Worm (Caenorhabditis elegans): ENCODE results near the gene sra-38.

sra-38 gene

DNA sequence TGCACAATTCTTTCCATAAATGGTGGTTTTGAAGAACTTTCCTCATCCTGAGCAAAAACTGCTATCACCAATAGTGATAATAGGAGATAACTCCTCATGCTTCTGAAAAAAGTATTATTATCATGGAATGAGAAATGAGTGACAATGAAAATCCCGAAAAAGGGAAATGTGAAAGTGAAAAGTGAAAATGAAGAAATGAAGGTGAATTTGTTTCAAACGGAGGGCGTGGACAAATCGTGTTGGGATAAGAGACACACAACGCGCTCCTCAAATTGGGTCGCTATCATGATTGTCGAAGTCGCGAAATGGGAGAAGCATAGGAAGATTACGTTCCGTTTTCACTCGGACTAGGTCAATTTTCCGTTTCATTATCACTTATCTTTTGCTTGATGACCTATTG lies 35.8 kb downstream of the sra-38 start, which contains the start of gene M03B6.3:
Gene M03B6.3 (minus strand): TSS at position 102 of the 400 bp plus-strand sequence.
- no peak for TF ChIP-seq nfyb-1 (GFP tag; IDR thresholded peaks at IDR 0.05)
- no peak for TF ChIP-seq zfh-2 (GFP tag; conservative IDR thresholded peaks at IDR 0.05)
- no peak for TF ChIP-seq nhr-179 (tag; optimal IDR thresholded peaks at IDR 0.05)

- TF ChIP-seq zfh-2 (GFP tag; conservative IDR thresholded peaks at IDR 0.05), result no peak
- no peak for TF ChIP-seq pha-4 (tag; optimal IDR thresholded peaks at IDR 0.05)
- TF ChIP-seq nhr-80 (tag; optimal IDR thresholded peaks at IDR 0.05), result peak; percentile 23
- no peak for TF ChIP-seq nhr-179 (tag; optimal IDR thresholded peaks at IDR 0.05)
- TF ChIP-seq K12H6.12 (tag; optimal IDR thresholded peaks at IDR 0.05), result no peak
These were observed 41.3 kb downstream of the sra-38 start, which contains the start of gene M03B6.4 for ce11 chrX:13858693-13859092. Gene M03B6.4, plus strand, starts transcription at chrX:13858841.

- TF ChIP-seq dox-1 (GFP tag; IDR thresholded peaks at IDR 0.05), result no peak
- TF ChIP-seq F57C9.4 (tag; optimal IDR thresholded peaks at IDR 0.05), result no peak
- TF ChIP-seq F49E8.2 (tag; optimal IDR thresholded peaks at IDR 0.05; ENCODE audit: insufficient read depth), result no peak
- no peak for TF ChIP-seq F23B12.7 (tag; optimal IDR thresholded peaks at IDR 0.05; ENCODE audit: insufficient read depth)
- no peak for TF ChIP-seq madf-10 (tag; optimal IDR thresholded peaks at IDR 0.05)
- TF ChIP-seq xnd-1 (tag; optimal IDR thresholded peaks at IDR 0.05), result no peak
- no peak for TF ChIP-seq cebp-2 (GFP tag; IDR thresholded peaks at IDR 0.05)
- no peak for TF ChIP-seq zim-3 (tag; optimal IDR thresholded peaks at IDR 0.05)
- no peak for TF ChIP-seq somi-1 (GFP tag; optimal IDR thresholded peaks at IDR 0.05)
- no peak for TF ChIP-seq die-1 (tag; optimal IDR thresholded peaks at IDR 0.05)
- no peak for TF ChIP-seq ceh-91 (GFP tag; IDR thresholded peaks at IDR 0.05)
- no peak for TF ChIP-seq T26A5.8 (tag; optimal IDR thresholded peaks at IDR 0.05)
- TF ChIP-seq B0019.2 (GFP tag; conservative IDR thresholded peaks at IDR 0.05), result no peak
- TF ChIP-seq ceh-40 (GFP tag; IDR thresholded peaks at IDR 0.05), result no peak
- no peak for TF ChIP-seq Y53G8AR.9 (GFP tag; conservative IDR thresholded peaks at IDR 0.05)
- no peak for TF ChIP-seq attf-3 (GFP tag; conservative IDR thresholded peaks at IDR 0.05)
- TF ChIP-seq tbp1 (GFP tag; optimal IDR thresholded peaks at IDR 0.05), result no peak
- no peak for TF ChIP-seq bed-2 (GFP tag; IDR thresholded peaks at IDR 0.05)
- no peak for TF ChIP-seq mes-4 (tag; optimal IDR thresholded peaks at IDR 0.05)
These were observed 44.0 kb downstream of the sra-38 start for ce11 chrX:13855928-13856327.

DNA sequence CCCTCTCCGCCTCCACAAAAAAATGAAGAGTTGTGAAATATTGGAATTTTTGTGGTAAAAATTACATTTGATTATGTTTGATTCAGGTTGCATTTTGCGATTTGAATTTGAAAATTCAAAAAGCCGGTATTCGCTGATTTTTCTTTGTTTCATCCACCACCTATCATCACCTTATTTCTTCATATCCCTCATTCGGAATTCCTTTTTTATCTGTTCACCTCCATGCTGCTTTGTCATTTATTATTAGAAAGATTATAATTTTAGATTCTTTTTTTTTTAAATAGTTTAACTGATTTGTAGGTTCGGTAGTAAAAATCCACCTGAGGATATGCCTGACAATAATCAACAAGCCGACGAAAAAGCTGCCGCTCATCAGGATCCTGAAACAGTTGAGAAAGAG lies 47.3 kb downstream of the sra-38 start, which contains the start of gene mct-3:
Gene mct-3 (plus strand): TSS at position 301 of the 400 bp plus-strand sequence.
- no peak for TF ChIP-seq lag-1 (GFP tag; IDR thresholded peaks at IDR 0.05)
- no peak for TF ChIP-seq bed-1 (GFP tag; IDR thresholded peaks at IDR 0.05)
- TF ChIP-seq ztf-26 (tag; optimal IDR thresholded peaks at IDR 0.05), result no peak
- no peak for TF ChIP-seq ZK185.1 (tag; optimal IDR thresholded peaks at IDR 0.05; ENCODE audit: poor library complexity, severe bottlenecking)
- TF ChIP-seq zim-3 (tag; optimal IDR thresholded peaks at IDR 0.05), result no peak
- TF ChIP-seq ztf-3 (GFP tag; optimal IDR thresholded peaks at IDR 0.05), result no peak
- no peak for TF ChIP-seq nfya-1 (tag; optimal IDR thresholded peaks at IDR 0.05; ENCODE audit: borderline replicate concordance, insufficient read depth)
- TF ChIP-seq F49E8.2 (tag; optimal IDR thresholded peaks at IDR 0.05; ENCODE audit: insufficient read depth), result no peak
- TF ChIP-seq let-607 (tag; optimal IDR thresholded peaks at IDR 0.05), result no peak
- TF ChIP-seq hmg-20 (GFP tag; IDR thresholded peaks at IDR 0.05), result no peak
- no peak for TF ChIP-seq rpc-1 (optimal IDR thresholded peaks at IDR 0.05)
- TF ChIP-seq rpc-1 (tag; optimal IDR thresholded peaks at IDR 0.05), result no peak
- TF ChIP-seq F33H1.4 (GFP tag; IDR thresholded peaks at IDR 0.05), result no peak
- no peak for TF ChIP-seq Y56A3A.18 (GFP tag; IDR thresholded peaks at IDR 0.05)
- no peak for TF ChIP-seq madf-10 (tag; optimal IDR thresholded peaks at IDR 0.05)
- no peak for TF ChIP-seq Y95B8A.8 (GFP tag; IDR thresholded peaks at IDR 0.05)
- TF ChIP-seq xnd-1 (tag; optimal IDR thresholded peaks at IDR 0.05), result no peak
- no peak for TF ChIP-seq madf-6 (GFP tag; IDR thresholded peaks at IDR 0.05)
- TF ChIP-seq ceh-100 (GFP tag; IDR thresholded peaks at IDR 0.05), result no peak
- no peak for TF ChIP-seq unc-130 (GFP tag; optimal IDR thresholded peaks at IDR 0.05)
- no peak for TF ChIP-seq cebp-2 (GFP tag; IDR thresholded peaks at IDR 0.05)

All from whole organism, young adult.